Fruit fly (Drosophila melanogaster) whole organism, embryonic: ENCODE measurements around the gene CG17343.

Experiments used
- CG10543 ChIP-seq: fragments of 200-800 bp; sonication (Bioruptor generic); optimal IDR thresholded peaks from 3 replicates; lab custom pipeline; 2017; ENCODE audit warnings: missing biosample characterization, mild to moderate bottlenecking, missing genetic modification characterization, moderate library complexity
- CG12155 ChIP-seq: fragments of 200-800 bp; sonication (Bioruptor generic); optimal IDR thresholded peaks from 3 replicates; lab custom pipeline; 2016; ENCODE audit warnings: missing biosample characterization, missing genetic modification characterization
- CG12219 ChIP-seq: fragments of 200-800 bp; sonication (Bioruptor generic); optimal IDR thresholded peaks from 3 replicates; lab custom pipeline; 2018; ENCODE audit warnings: missing biosample characterization, mild to moderate bottlenecking, missing genetic modification characterization
- CG12659 ChIP-seq: fragments of 200-800 bp; sonication (Bioruptor generic); optimal IDR thresholded peaks from 3 replicates; lab custom pipeline; 2017; ENCODE audit warnings: mild to moderate bottlenecking, missing biosample characterization, missing genetic modification reagents, missing genetic modification characterization
- CG13287 ChIP-seq: fragments of 200-800 bp; sonication (Bioruptor generic); IDR thresholded peaks from 2 replicates; pipeline ENCODE4 v1.3.6; 2022; ENCODE audit warnings: missing biosample characterization, missing genetic modification characterization; ENCODE audit not compliant: partially characterized antibody
- CG15479 ChIP-seq: fragments of 200-800 bp; sonication (Bioruptor generic); optimal IDR thresholded peaks from 3 replicates; lab custom pipeline; 2019; ENCODE audit warnings: missing biosample characterization, mild to moderate bottlenecking, missing genetic modification characterization, moderate library complexity
- CG16813 ChIP-seq: fragments of 200-800 bp; sonication (Bioruptor generic); IDR thresholded peaks from 3 replicates; pipeline ENCODE4 v1.3.6; 2022; ENCODE audit warnings: missing biosample characterization, missing genetic modification characterization; ENCODE audit not compliant: partially characterized antibody
- CG17829 ChIP-seq: fragments of 200-800 bp; optimal IDR thresholded peaks from 2 replicates; lab custom pipeline; 2019; ENCODE audit warnings: missing biosample characterization, mild to moderate bottlenecking, missing genetic modification characterization, moderate library complexity
- CG34224 ChIP-seq: fragments of 200-800 bp; sonication (Bioruptor generic); IDR thresholded peaks from 3 replicates; pipeline ENCODE4 v1.3.6; 2022; ENCODE audit warnings: missing biosample characterization, missing genetic modification characterization; ENCODE audit not compliant: partially characterized antibody
- CG34422 ChIP-seq: fragments of 200-800 bp; sonication (Bioruptor generic); IDR thresholded peaks from 3 replicates; pipeline ENCODE4 v1.3.6; 2022; ENCODE audit warnings: missing biosample characterization, missing genetic modification characterization
- CG4360 ChIP-seq: fragments of 200-800 bp; sonication (Bioruptor generic); IDR thresholded peaks from 2 replicates; pipeline ENCODE4 v1.3.6; 2022; ENCODE audit warnings: missing biosample characterization, missing genetic modification characterization
- CG6175 ChIP-seq: fragments of 200-800 bp; sonication (Bioruptor generic); IDR thresholded peaks from 3 replicates; pipeline ENCODE4 v1.3.6; 2022; ENCODE audit warnings: missing biosample characterization, missing genetic modification characterization
- CG6791 ChIP-seq: fragments of 200-800 bp; sonication (Bioruptor generic); IDR thresholded peaks from 3 replicates; pipeline ENCODE4 v1.3.6; 2022; ENCODE audit warnings: missing biosample characterization, missing genetic modification characterization; ENCODE audit not compliant: partially characterized antibody
- CG7271 ChIP-seq: fragments of 200-800 bp; sonication (Bioruptor generic); optimal IDR thresholded peaks from 2 replicates; lab custom pipeline; 2018; ENCODE audit warnings: missing biosample characterization, mild to moderate bottlenecking, missing genetic modification characterization, moderate library complexity
- CG9609 ChIP-seq: fragments of 200-800 bp; sonication (Bioruptor generic); optimal IDR thresholded peaks from 3 replicates; lab custom pipeline; 2016; ENCODE audit warnings: missing biosample characterization, missing genetic modification characterization
- CG9876 ChIP-seq: fragments of 200-800 bp; sonication (Bioruptor generic); optimal IDR thresholded peaks from 2 replicates; lab custom pipeline; 2016; ENCODE audit warnings: missing biosample characterization, missing genetic modification characterization
- CG9932 ChIP-seq: fragments of 200-800 bp; sonication (Bioruptor generic); IDR thresholded peaks from 2 replicates; pipeline ENCODE4 v1.3.6; 2022; ENCODE audit warnings: missing biosample characterization, missing genetic modification characterization
- Deaf1 ChIP-seq: fragments of 200-800 bp; optimal IDR thresholded peaks from 3 replicates; lab custom pipeline; 2019; ENCODE audit warnings: missing biosample characterization, mild to moderate bottlenecking, missing genetic modification characterization, moderate library complexity
- Ets65A ChIP-seq: fragments of 200-800 bp; sonication (Bioruptor generic); peaks from one replicate; lab custom pipeline; 2016; ENCODE audit warnings: missing biosample characterization, missing genetic modification characterization
- Ets97D ChIP-seq: fragments of 200-800 bp; sonication (Bioruptor generic); optimal IDR thresholded peaks from 3 replicates; lab custom pipeline; 2016; ENCODE audit warnings: missing biosample characterization, missing genetic modification characterization
- HLH4C ChIP-seq: fragments of 200-800 bp; sonication (Bioruptor generic); IDR thresholded peaks from 3 replicates; pipeline ENCODE4 v1.3.6; 2022; ENCODE audit warnings: missing biosample characterization, missing genetic modification characterization; ENCODE audit not compliant: partially characterized antibody
- Hmr ChIP-seq: fragments of 200-800 bp; sonication (Bioruptor generic); optimal IDR thresholded peaks from 3 replicates; lab custom pipeline; 2017; ENCODE audit warnings: mild to moderate bottlenecking, missing biosample characterization, missing genetic modification reagents, missing genetic modification characterization
- MESR4 ChIP-seq: fragments of 200-800 bp; sonication (Bioruptor generic); optimal IDR thresholded peaks from 2 replicates; lab custom pipeline; 2018; ENCODE audit warnings: missing biosample characterization, mild to moderate bottlenecking, missing genetic modification characterization, moderate library complexity
- Max ChIP-seq: fragments of 200-800 bp; sonication (Bioruptor generic); optimal IDR thresholded peaks from 2 replicates; lab custom pipeline; 2016; ENCODE audit warnings: missing biosample characterization, mild to moderate bottlenecking, missing genetic modification characterization
- Mrtf ChIP-seq: fragments of 200-800 bp; sonication (Bioruptor generic); IDR thresholded peaks from 3 replicates; pipeline ENCODE4 v1.3.6; 2022; ENCODE audit warnings: missing biosample characterization, missing genetic modification characterization
- YL-1 ChIP-seq: fragments of 200-800 bp; sonication (Bioruptor generic); optimal IDR thresholded peaks from 3 replicates; lab custom pipeline; 2017; ENCODE audit warnings: missing biosample characterization, mild to moderate bottlenecking, missing genetic modification characterization
- ab ChIP-seq: fragments of 200-800 bp; sonication (Bioruptor generic); optimal IDR thresholded peaks from 2 replicates; lab custom pipeline; 2016; ENCODE audit warnings: missing biosample characterization, missing genetic modification characterization
- az2 ChIP-seq: fragments of 200-800 bp; sonication (Bioruptor generic); optimal IDR thresholded peaks from 3 replicates; lab custom pipeline; 2016; ENCODE audit warnings: missing biosample characterization, missing genetic modification characterization
- corto ChIP-seq: fragments of 200-800 bp; sonication (Bioruptor generic); optimal IDR thresholded peaks from 2 replicates; lab custom pipeline; 2016; ENCODE audit warnings: missing biosample characterization, mild to moderate bottlenecking, missing genetic modification characterization, moderate library complexity
- crc ChIP-seq: fragments of 200-800 bp; sonication (Bioruptor generic); optimal IDR thresholded peaks from 2 replicates; lab custom pipeline; 2016; ENCODE audit warnings: missing biosample characterization, missing genetic modification characterization
- crol ChIP-seq: fragments of 200-800 bp; sonication (Bioruptor generic); IDR thresholded peaks from 2 replicates; pipeline ENCODE4 v1.3.6; 2022; ENCODE audit warnings: missing biosample characterization, missing genetic modification characterization
- cwo ChIP-seq: fragments of 200-800 bp; sonication (Bioruptor generic); optimal IDR thresholded peaks from 3 replicates; lab custom pipeline; 2017; ENCODE audit warnings: missing biosample characterization, missing genetic modification characterization, mild to moderate bottlenecking, moderate library complexity, missing genetic modification reagents
- dm ChIP-seq: fragments of 200-800 bp; sonication (Bioruptor generic); optimal IDR thresholded peaks from 3 replicates; lab custom pipeline; 2016; ENCODE audit warnings: missing biosample characterization, missing genetic modification characterization
- fd3F ChIP-seq: fragments of 200-800 bp; sonication (Bioruptor generic); optimal IDR thresholded peaks from 2 replicates; lab custom pipeline; 2018; ENCODE audit warnings: missing biosample characterization, mild to moderate bottlenecking, missing genetic modification characterization, moderate library complexity
- fru ChIP-seq: fragments of >200 bp; optimal IDR thresholded peaks from 2 replicates; lab custom pipeline; 2017
- fu2 ChIP-seq: fragments of 200-800 bp; sonication (Bioruptor generic); optimal IDR thresholded peaks from 2 replicates; lab custom pipeline; 2016; ENCODE audit warnings: missing biosample characterization, missing genetic modification characterization
- hbn ChIP-seq: fragments of 200-800 bp; sonication (Bioruptor generic); IDR thresholded peaks from 2 replicates; pipeline ENCODE4 v1.3.6; 2022; ENCODE audit warnings: missing biosample characterization, missing genetic modification characterization; ENCODE audit not compliant: partially characterized antibody
- insv ChIP-seq, 2 experiments: fragments of 200-800 bp; sonication (Bioruptor generic); optimal IDR thresholded peaks; 3 replicates each; lab custom pipeline; 2016 to 2018; ENCODE audit warnings: missing biosample characterization in 2 of 2, missing genetic modification characterization in 2 of 2
- kni ChIP-seq: fragments of 200-800 bp; sonication (Bioruptor generic); optimal IDR thresholded peaks from 3 replicates; lab custom pipeline; 2017; ENCODE audit warnings: mild to moderate bottlenecking, missing biosample characterization, missing genetic modification reagents, missing genetic modification characterization
- knrl ChIP-seq: fragments of 200-800 bp; sonication (Bioruptor generic); IDR thresholded peaks from 3 replicates; pipeline ENCODE4 v1.3.6; 2022; ENCODE audit warnings: missing biosample characterization, missing genetic modification characterization; ENCODE audit not compliant: partially characterized antibody
- nom ChIP-seq: fragments of 200-800 bp; sonication (Bioruptor generic); optimal IDR thresholded peaks from 2 replicates; lab custom pipeline; 2017; ENCODE audit warnings: missing biosample characterization, missing genetic modification characterization, mild to moderate bottlenecking, moderate library complexity, missing genetic modification reagents
- phol ChIP-seq: fragments of 200-800 bp; sonication (Bioruptor generic); optimal IDR thresholded peaks from 3 replicates; lab custom pipeline; 2018; ENCODE audit warnings: missing biosample characterization, mild to moderate bottlenecking, missing genetic modification characterization, moderate library complexity
- pita ChIP-seq: fragments of 200-800 bp; sonication (Bioruptor generic); optimal IDR thresholded peaks from 2 replicates; lab custom pipeline; 2017; ENCODE audit warnings: missing biosample characterization, mild to moderate bottlenecking, missing genetic modification characterization
- sc ChIP-seq, 3 experiments: fragments of >200 bp in 2 of 3; fragments of 200-800 bp in 1 of 3; sonication (Bioruptor generic) in 1 of 3; optimal IDR thresholded peaks; 2 replicates in 2 of 3; 3 replicates in 1 of 3; lab custom pipeline; 2017; ENCODE audit warnings: mild to moderate bottlenecking in 1 of 3, missing biosample characterization in 1 of 3, missing genetic modification characterization in 1 of 3, missing genetic modification reagents in 1 of 3
- sens ChIP-seq: fragments of 200-800 bp; sonication (Bioruptor generic); peaks from one replicate; lab custom pipeline; 2016; ENCODE audit warnings: missing biosample characterization, missing genetic modification characterization
- zen ChIP-seq: fragments of 200-800 bp; sonication (Bioruptor generic); optimal IDR thresholded peaks from 3 replicates; lab custom pipeline; 2018; ENCODE audit warnings: missing biosample characterization, mild to moderate bottlenecking, missing genetic modification characterization, moderate library complexity

The CG17343 gene

DNA sequence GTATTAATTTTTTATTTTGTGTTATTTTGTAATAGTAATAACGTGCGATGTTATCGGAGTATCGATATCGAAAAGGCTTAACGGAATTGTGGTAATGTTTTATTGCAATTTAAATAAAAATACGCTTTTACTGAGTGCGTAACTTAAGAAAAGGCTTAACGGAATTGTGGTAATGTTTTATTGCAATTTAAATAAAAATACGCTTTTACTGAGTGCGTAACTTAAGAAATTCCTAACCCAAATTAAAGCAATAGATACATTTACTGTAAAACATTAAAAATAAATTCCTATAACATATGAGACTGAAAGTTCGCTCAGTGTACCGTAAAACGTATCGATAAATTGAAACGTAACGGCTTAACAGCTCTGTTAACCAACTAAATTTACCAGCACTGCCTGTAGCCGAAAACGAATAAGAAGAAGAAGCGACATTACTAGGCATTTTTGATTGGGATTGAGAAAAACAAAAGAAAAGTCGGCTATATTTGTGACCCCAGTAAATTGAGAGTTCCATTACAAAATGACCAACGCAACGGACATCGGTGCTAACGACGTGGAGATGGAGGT, 13.1 kb upstream of the CG17343 start, which contains the start of gene Rpn3 (continued):
- peak; percentile 71 for TF ChIP-seq cwo
- no peak for TF ChIP-seq CG4360 (GFP tag; lab: Robert Waterston, UW)
- peak; percentile 77 for TF ChIP-seq CG13287
- peak; percentile 12 for TF ChIP-seq ab (GFP tag; lab: Kevin White, UChicago)
- TF ChIP-seq CG34422 (GFP tag; lab: Robert Waterston, UW), result peak; percentile 83
- peak; percentile 64 for TF ChIP-seq hbn (GFP tag; lab: Robert Waterston, UW)
- TF ChIP-seq az2, result peak; percentile 91
- peak; percentile 63 for TF ChIP-seq CG7271 (tag; lab: Kevin White, UChicago)
- TF ChIP-seq CG15479 (GFP tag; lab: Kevin White, UChicago), result no peak
- TF ChIP-seq sc (optimal IDR thresholded peaks at IDR 0.05; lab: Kevin White, UChicago), result no peak
- TF ChIP-seq sc (GFP tag; optimal IDR thresholded peaks at IDR 0.05; lab: Kevin White, UChicago), result peak; percentile 73

DNA sequence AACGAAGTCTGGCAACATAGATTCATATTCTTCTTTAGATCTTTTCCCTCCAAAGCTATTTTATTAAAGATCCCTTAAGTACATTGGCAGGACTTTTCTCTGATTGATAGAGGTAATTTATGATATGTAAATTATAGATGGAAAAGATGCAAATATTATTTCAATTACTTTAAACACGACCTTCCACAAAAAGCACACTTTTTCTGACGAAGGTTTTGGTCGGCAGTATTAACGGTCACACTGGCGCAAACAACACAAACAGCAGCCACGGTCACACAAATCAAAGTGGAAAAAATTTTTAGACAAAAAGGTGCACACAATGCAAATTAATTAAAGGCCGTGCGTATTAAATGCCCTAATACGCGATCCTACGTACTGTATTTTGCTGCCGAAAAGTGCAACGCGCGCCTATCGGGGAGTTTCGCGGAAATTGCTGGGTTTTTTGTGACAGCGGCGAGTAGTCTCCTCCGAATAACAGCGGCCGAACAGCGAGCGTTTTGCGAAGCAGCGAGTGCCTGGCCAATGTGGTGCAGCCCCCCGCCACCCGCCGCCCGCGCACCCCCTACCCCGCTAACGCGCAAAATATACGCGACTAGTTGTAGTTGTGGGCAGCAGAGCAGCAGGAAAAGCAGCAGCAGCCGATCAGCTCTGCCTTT, 10.7 kb upstream of the CG17343 start, which contains the start of gene CG10492:
Gene CG10492, plus strand, starts transcription at position 219 of the 656 bp plus-strand sequence.
- TF ChIP-seq crol (GFP tag; lab: Robert Waterston, UW) (peak; percentile 100), Mrtf (GFP tag; lab: Robert Waterston, UW) (no peak), Ets97D (GFP tag; lab: Kevin White, UChicago) (peak; percentile 65), fru (lab: Kevin White, UChicago) (peak; percentile 44), CG34224 (GFP tag; lab: Robert Waterston, UW) (no peak; the same call in 2 of the 3 replicates), YL-1 (GFP tag; lab: Kevin White, UChicago) (peak; percentile 79), MESR4 (GFP tag; lab: Kevin White, UChicago) (peak; percentile 92), CG12219 (GFP tag; lab: Kevin White, UChicago) (no peak), CG10543 (GFP tag; lab: Kevin White, UChicago) (peak; percentile 28), insv (GFP tag; optimal IDR thresholded peaks at IDR 0.05; lab: Kevin White, UChicago) (peak in 1 of 2 experiments; percentile 32), zen (tag; lab: Kevin White, UChicago) (peak; percentile 14), Ets65A (GFP tag; lab: Kevin White, UChicago) (peak; percentile 80), CG13287 (peak; percentile 54), knrl (0 out of 3 replicates have a peak, but pooled peaks have one; percentile 33), CG12659 (GFP tag; lab: Kevin White, UChicago) (peak; percentile 68), dm (GFP tag; lab: Kevin White, UChicago) (peak; percentile 60), HLH4C (GFP tag; lab: Robert Waterston, UW) (peak; percentile 27; the same call in 1 of the 3 replicates), CG9609 (no peak), Max (GFP tag; lab: Kevin White, UChicago) (peak; percentile 32), CG6175 (GFP tag; lab: Robert Waterston, UW) (peak; percentile 40; the same call in 1 of the 3 replicates), CG9876 (GFP tag; lab: Kevin White, UChicago) (no peak), nom (GFP tag; lab: Kevin White, UChicago) (peak; percentile 28), fu2 (GFP tag; lab: Kevin White, UChicago) (no peak), CG16813 (GFP tag; lab: Robert Waterston, UW) (peak; percentile 46; the same call in 2 of the 3 replicates), Deaf1 (tag; lab: Kevin White, UChicago) (peak; percentile 10), sens (peak; percentile 29), fd3F (GFP tag; lab: Kevin White, UChicago) (no peak), corto (GFP tag; lab: Kevin White, UChicago) (no peak), CG12155 (GFP tag; lab: Kevin White, UChicago) (peak; percentile 100), CG6791 (GFP tag; lab: Robert Waterston, UW) (peak; percentile 55; the same call in 1 of the 3 replicates), pita (GFP tag; lab: Kevin White, UChicago) (no peak), crc (no peak), CG9932 (no peak), phol (tag; lab: Kevin White, UChicago) (peak; percentile 62), CG17829 (tag; lab: Kevin White, UChicago) (peak; percentile 23), Hmr (GFP tag; lab: Kevin White, UChicago) (peak; percentile 19), kni (GFP tag; lab: Kevin White, UChicago) (peak; percentile 92)
